Fruit fly (Drosophila melanogaster): Measurements from ENCODE around the gene CG12025.

- TF ChIP-seq CG8478 (optimal IDR thresholded peaks at IDR 0.05), result no peak
- no peak for TF ChIP-seq usp (GFP tag; optimal IDR thresholded peaks at IDR 0.05)
- no peak for TF ChIP-seq pan (optimal IDR thresholded peaks at IDR 0.05)
- no peak for TF ChIP-seq psq (optimal IDR thresholded peaks at IDR 0.05)
- TF ChIP-seq Dll (optimal IDR thresholded peaks at IDR 0.05), result no peak
These were observed 42.9 kb upstream of the CG12025 start for dm6 chr3L:1822365-1822764.

Data from whole organism.